Fruit fly (Drosophila melanogaster): ENCODE results near the gene Drsl2.

- no peak for TF ChIP-seq N (GFP tag; optimal IDR thresholded peaks at IDR 0.05)
- TF ChIP-seq Myc (optimal IDR thresholded peaks at IDR 0.05): no peak
- TF ChIP-seq psq (GFP tag; optimal IDR thresholded peaks at IDR 0.05): no peak
- TF ChIP-seq jim (GFP tag; optimal IDR thresholded peaks at IDR 0.05): no peak
- TF ChIP-seq Hnf4 (GFP tag; optimal IDR thresholded peaks at IDR 0.05): no peak
- no peak for TF ChIP-seq br (GFP tag; optimal IDR thresholded peaks at IDR 0.05)
- TF ChIP-seq usp (GFP tag; optimal IDR thresholded peaks at IDR 0.05): no peak
Measured at dm6 chr3L:3270736-3271135, 43.4 kb upstream of the Drsl2 start, which contains the start of gene CG14960.
